Worm (Caenorhabditis elegans) whole organism, dauer: ENCODE results near the gene fat-5.

ENCODE experiments used
- unc-62 ChIP-seq: sonication (generic microtip); optimal IDR thresholded peaks from 2 replicates; lab custom pipeline; 2017; ENCODE audit warnings: missing biosample characterization, missing genetic modification reagents, missing genetic modification characterization

fat-5 gene

ce11 chrV:17724704-17725103 lies at the start of gene fat-5:
TSS of gene fat-5 (plus strand) at chrV:17725004.
- no peak for TF ChIP-seq unc-62 (GFP tag; lab: Kevin White, UChicago)

- no peak for TF ChIP-seq unc-62 (GFP tag; lab: Kevin White, UChicago)
Observed at ce11 chrV:17676553-17676952, 48.3 kb upstream of the fat-5 start, which contains the start of gene str-92. TSS of gene str-92 (minus strand) at chrV:17676653.

ce11 chrV:17683290-17683689 lies 41.5 kb upstream of the fat-5 start:
- TF ChIP-seq unc-62 (GFP tag; lab: Kevin White, UChicago), result no peak

- TF ChIP-seq unc-62 (GFP tag; lab: Kevin White, UChicago), result no peak
Observed at ce11 chrV:17683763-17684162, 41.0 kb upstream of the fat-5 start, which contains the start of gene F59A1.15. TSS of gene F59A1.15 (minus strand) at chrV:17683863.

ce11 chrV:17684857-17685256 lies 39.9 kb upstream of the fat-5 start, which contains the start of the genes F59A1.16 and F59A1.6:
TSS of gene F59A1.16 (minus strand) at chrV:17684957.
TSS of gene F59A1.6 (plus strand) at chrV:17685141.
- no peak for TF ChIP-seq unc-62 (GFP tag; lab: Kevin White, UChicago)

- TF ChIP-seq unc-62 (GFP tag; lab: Kevin White, UChicago), result no peak
Observed at ce11 chrV:17686852-17687251, 38.0 kb upstream of the fat-5 start, which contains the start of gene F59A1.18. TSS of gene F59A1.18 (minus strand) at chrV:17686952.

- no peak for TF ChIP-seq unc-62 (GFP tag; lab: Kevin White, UChicago)
Observed at ce11 chrV:17690922-17691321, 33.9 kb upstream of the fat-5 start, which contains the start of gene F59A1.13. TSS of gene F59A1.13 (minus strand) at chrV:17691022.

ce11 chrV:17694260-17694659 lies 30.5 kb upstream of the fat-5 start:
- no peak for TF ChIP-seq unc-62 (GFP tag; lab: Kevin White, UChicago)

ce11 chrV:17695802-17696201 lies 29.0 kb upstream of the fat-5 start, which contains the start of gene Y26G10.1:
TSS of gene Y26G10.1 (minus strand) at chrV:17695902.
- TF ChIP-seq unc-62 (GFP tag; lab: Kevin White, UChicago), result no peak

ce11 chrV:17696753-17697152 lies 28.1 kb upstream of the fat-5 start, which contains the start of gene spp-29:
TSS of gene spp-29 (minus strand) at chrV:17696853.
- TF ChIP-seq unc-62 (GFP tag; lab: Kevin White, UChicago), result no peak

- TF ChIP-seq unc-62 (GFP tag; lab: Kevin White, UChicago), result no peak
Observed at ce11 chrV:17699097-17699496, 25.7 kb upstream of the fat-5 start, which contains the start of gene Y26G10.4. TSS of gene Y26G10.4 (minus strand) at chrV:17699197.

- no peak for TF ChIP-seq unc-62 (GFP tag; lab: Kevin White, UChicago)
Observed at ce11 chrV:17699659-17700058, 25.1 kb upstream of the fat-5 start, which contains the start of gene Y26G10.6. TSS of gene Y26G10.6 (plus strand) at chrV:17699959.

- TF ChIP-seq unc-62 (GFP tag; lab: Kevin White, UChicago), result no peak
Observed at ce11 chrV:17700728-17701262, 24.0 kb upstream of the fat-5 start, which contains the start of the genes Y26G10.5 and srh-32. TSS of gene Y26G10.5 (minus strand) at chrV:17700828. TSS of gene srh-32 (plus strand) at chrV:17701212.

ce11 chrV:17705814-17706213 lies 19.0 kb upstream of the fat-5 start, which contains the start of gene W06D12.6:
TSS of gene W06D12.6 (plus strand) at chrV:17706114.
- TF ChIP-seq unc-62 (GFP tag; lab: Kevin White, UChicago), result no peak

ce11 chrV:17706217-17706806 lies 18.5 kb upstream of the fat-5 start:
- no peak for TF ChIP-seq unc-62 (GFP tag; lab: Kevin White, UChicago)

ce11 chrV:17707022-17707421 lies 17.8 kb upstream of the fat-5 start, which contains the start of gene srh-31:
TSS of gene srh-31 (plus strand) at chrV:17707322.
- no peak for TF ChIP-seq unc-62 (GFP tag; lab: Kevin White, UChicago)
